In the genomic region with DNA sequence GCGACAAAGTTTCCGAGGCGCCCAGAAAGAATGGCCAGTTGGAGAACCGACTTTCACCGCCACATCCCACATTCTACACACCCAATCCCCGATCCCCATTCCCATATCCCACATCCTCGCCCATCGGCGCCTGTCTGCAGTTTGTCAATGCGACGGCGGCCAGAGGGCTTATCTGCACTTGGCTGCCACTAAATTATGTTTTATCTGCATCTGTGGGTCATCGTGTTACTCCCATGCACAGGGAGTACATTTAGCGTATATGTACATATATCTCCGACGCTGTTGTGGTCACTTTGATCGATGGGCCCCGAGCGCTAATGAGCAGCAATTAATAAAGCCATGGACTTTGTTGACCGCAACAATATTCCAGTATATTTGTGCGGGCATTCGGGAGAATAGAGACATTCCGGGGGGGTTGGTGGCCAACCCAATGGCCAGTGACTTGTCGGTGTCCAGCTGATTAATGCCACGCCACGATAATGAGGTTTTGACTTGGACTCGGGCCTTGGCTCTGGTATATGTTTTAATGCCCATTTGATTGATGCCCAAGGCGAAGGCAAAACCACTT, we compare ENCODE assay signal across 1 fruit fly cellular context.
TF ChIP-seq lines count a peak whose summit lies in the region.

No protein-coding gene starts in this region.

TF ChIP-seq in whole organism, embryonic, 481 proteins besides CTCF, POLR2A, EP300 and RAD21 (continued from another document):
- TF ChIP-seq CG10543 (GFP tag; optimal IDR thresholded peaks at IDR 0.05; lab: Kevin White, UChicago) = no peak
- no peak for TF ChIP-seq Dfd (GFP tag; optimal IDR thresholded peaks at IDR 0.05; lab: Kevin White, UChicago)
- no peak for TF ChIP-seq Sry-β (GFP tag; optimal IDR thresholded peaks at IDR 0.05; lab: Kevin White, UChicago)
- TF ChIP-seq Oaz (GFP tag; IDR thresholded peaks at IDR 0.05; lab: Robert Waterston, UW) = no peak
- no peak for TF ChIP-seq ato (GFP tag; IDR thresholded peaks at IDR 0.05; lab: Robert Waterston, UW; ENCODE audit: partially characterized antibody)
- no peak for TF ChIP-seq stc (GFP tag; IDR thresholded peaks at IDR 0.05; lab: Robert Waterston, UW)
- no peak for TF ChIP-seq esg (GFP tag; conservative IDR thresholded peaks at IDR 0.05; lab: Robert Waterston, UW)
- no peak for TF ChIP-seq odd (GFP tag; optimal IDR thresholded peaks at IDR 0.05; lab: Kevin White, UChicago)
- no peak for TF ChIP-seq CG12155 (GFP tag; optimal IDR thresholded peaks at IDR 0.05; lab: Kevin White, UChicago)
- TF ChIP-seq CG31388 (GFP tag; optimal IDR thresholded peaks at IDR 0.05; lab: Kevin White, UChicago) = no peak
- TF ChIP-seq grn (GFP tag; optimal IDR thresholded peaks at IDR 0.05; lab: Kevin White, UChicago) = peak; percentile 95
- TF ChIP-seq row (GFP tag; IDR thresholded peaks at IDR 0.05; lab: Robert Waterston, UW) = no peak
- no peak for TF ChIP-seq CG2875 (GFP tag; optimal IDR thresholded peaks at IDR 0.05; lab: Kevin White, UChicago)
- TF ChIP-seq eve (GFP tag; optimal IDR thresholded peaks at IDR 0.05; lab: Kevin White, UChicago) = no peak
- TF ChIP-seq CG13624 (GFP tag; optimal IDR thresholded peaks at IDR 0.05; lab: Kevin White, UChicago) = no peak
- TF ChIP-seq sug (tag; optimal IDR thresholded peaks at IDR 0.05; lab: Kevin White, UChicago) = no peak
- no peak for TF ChIP-seq Bdp1 (GFP tag; optimal IDR thresholded peaks at IDR 0.05; lab: Kevin White, UChicago)
- TF ChIP-seq dati (GFP tag; IDR thresholded peaks at IDR 0.05; lab: Robert Waterston, UW) = no peak
- no peak for TF ChIP-seq Opbp (GFP tag; IDR thresholded peaks at IDR 0.05; lab: Robert Waterston, UW; ENCODE audit: partially characterized antibody)
- peak; percentile 37 for TF ChIP-seq sens (GFP tag; lab: Kevin White, UChicago)
- TF ChIP-seq CG6683 (GFP tag; optimal IDR thresholded peaks at IDR 0.05; lab: Kevin White, UChicago) = no peak
- no peak for TF ChIP-seq CG14014 (GFP tag; IDR thresholded peaks at IDR 0.05; lab: Robert Waterston, UW)
- no peak for TF ChIP-seq CG15011 (GFP tag; optimal IDR thresholded peaks at IDR 0.05; lab: Kevin White, UChicago)
- no peak for TF ChIP-seq CG7963 (GFP tag; IDR thresholded peaks at IDR 0.05; lab: Robert Waterston, UW; ENCODE audit: partially characterized antibody)
- TF ChIP-seq Hmr (GFP tag; optimal IDR thresholded peaks at IDR 0.05; lab: Kevin White, UChicago) = no peak
- TF ChIP-seq pan (optimal IDR thresholded peaks at IDR 0.05; lab: Kevin White, UChicago) = no peak
- TF ChIP-seq pan (GFP tag; optimal IDR thresholded peaks at IDR 0.05 in 1 of 2, IDR thresholded peaks at IDR 0.05 in 1 of 2) = no peak
- TF ChIP-seq ttk (GFP tag; IDR thresholded peaks at IDR 0.05; lab: Robert Waterston, UW) = no peak
- TF ChIP-seq Nf-YC (tag; optimal IDR thresholded peaks at IDR 0.05; lab: Kevin White, UChicago) = no peak
- TF ChIP-seq tgo (GFP tag; IDR thresholded peaks at IDR 0.05; lab: Robert Waterston, UW) = no peak
- TF ChIP-seq Hmx (GFP tag; optimal IDR thresholded peaks at IDR 0.05; lab: Kevin White, UChicago) = no peak
- no peak for TF ChIP-seq zfh1 (GFP tag; IDR thresholded peaks at IDR 0.05; lab: Robert Waterston, UW)
- no peak for TF ChIP-seq emc (GFP tag; optimal IDR thresholded peaks at IDR 0.05; lab: Kevin White, UChicago)
- TF ChIP-seq Hr78 (GFP tag; optimal IDR thresholded peaks at IDR 0.05; lab: Kevin White, UChicago) = peak in 1 of 2 experiments; percentile 57
- TF ChIP-seq Ets65A (GFP tag; lab: Kevin White, UChicago) = peak; percentile 47
- no peak for TF ChIP-seq CG32532 (GFP tag; IDR thresholded peaks at IDR 0.05; lab: Robert Waterston, UW)
- no peak for TF ChIP-seq CG10274 (GFP tag; optimal IDR thresholded peaks at IDR 0.05; lab: Kevin White, UChicago)
- TF ChIP-seq CG18764 (GFP tag; optimal IDR thresholded peaks at IDR 0.05; lab: Kevin White, UChicago) = no peak
- peak; percentile 83 for TF ChIP-seq gcm (GFP tag; optimal IDR thresholded peaks at IDR 0.05; lab: Kevin White, UChicago)
- TF ChIP-seq CG30403 (GFP tag; optimal IDR thresholded peaks at IDR 0.05; lab: Kevin White, UChicago) = no peak
- no peak for TF ChIP-seq CG4424 (GFP tag; optimal IDR thresholded peaks at IDR 0.05; lab: Kevin White, UChicago)
- TF ChIP-seq zen2 (GFP tag; IDR thresholded peaks at IDR 0.05; lab: Robert Waterston, UW; ENCODE audit: partially characterized antibody) = no peak
- TF ChIP-seq dmrt11E (tag; optimal IDR thresholded peaks at IDR 0.05; lab: Kevin White, UChicago) = no peak
- TF ChIP-seq Dip3 (GFP tag; optimal IDR thresholded peaks at IDR 0.05; lab: Kevin White, UChicago) = no peak
- TF ChIP-seq CG1024 (GFP tag; IDR thresholded peaks at IDR 0.05; lab: Robert Waterston, UW) = 0 out of 2 replicates have a peak, but pooled peaks have one; percentile 8
- TF ChIP-seq CG11085 (GFP tag; IDR thresholded peaks at IDR 0.05; lab: Robert Waterston, UW) = no peak
- no peak for TF ChIP-seq repo (GFP tag; optimal IDR thresholded peaks at IDR 0.05; lab: Kevin White, UChicago)
- TF ChIP-seq peb (GFP tag; IDR thresholded peaks at IDR 0.05; lab: Robert Waterston, UW) = no peak
- no peak for TF ChIP-seq CG18619 (GFP tag; optimal IDR thresholded peaks at IDR 0.05; lab: Kevin White, UChicago)
- no peak for TF ChIP-seq CG6765 (GFP tag; optimal IDR thresholded peaks at IDR 0.05; lab: Kevin White, UChicago)
- TF ChIP-seq Sox100B (GFP tag; optimal IDR thresholded peaks at IDR 0.05; lab: Kevin White, UChicago) = no peak
- no peak for TF ChIP-seq CG1233 (GFP tag; optimal IDR thresholded peaks at IDR 0.05; lab: Kevin White, UChicago)
- 0 out of 2 replicates have a peak, but pooled peaks have one; percentile 5 for TF ChIP-seq E2f2 (GFP tag; IDR thresholded peaks at IDR 0.05; lab: Robert Waterston, UW)
- TF ChIP-seq inv (GFP tag; IDR thresholded peaks at IDR 0.05; lab: Robert Waterston, UW; ENCODE audit: partially characterized antibody) = no peak
- no peak for TF ChIP-seq slbo (GFP tag; IDR thresholded peaks at IDR 0.05; lab: Robert Waterston, UW)
- TF ChIP-seq dysf (GFP tag; IDR thresholded peaks at IDR 0.05; lab: Robert Waterston, UW) = no peak
- no peak for TF ChIP-seq Optix (GFP tag; IDR thresholded peaks at IDR 0.05; lab: Robert Waterston, UW)
- no peak for TF ChIP-seq CG15601 (tag; optimal IDR thresholded peaks at IDR 0.05; lab: Kevin White, UChicago)
- TF ChIP-seq pita (GFP tag; optimal IDR thresholded peaks at IDR 0.05; lab: Kevin White, UChicago) = no peak
- TF ChIP-seq fd3F (GFP tag; optimal IDR thresholded peaks at IDR 0.05; lab: Kevin White, UChicago) = no peak
- TF ChIP-seq sd (tag; optimal IDR thresholded peaks at IDR 0.05; lab: Kevin White, UChicago) = peak; percentile 18
- TF ChIP-seq fu2 (GFP tag; optimal IDR thresholded peaks at IDR 0.05; lab: Kevin White, UChicago) = no peak
- no peak for TF ChIP-seq Bteb2 (GFP tag; optimal IDR thresholded peaks at IDR 0.05; lab: Kevin White, UChicago)
- TF ChIP-seq cad (GFP tag; optimal IDR thresholded peaks at IDR 0.05; lab: Kevin White, UChicago) = no peak
- TF ChIP-seq CG17361 (GFP tag; IDR thresholded peaks at IDR 0.05; lab: Robert Waterston, UW) = no peak
- no peak for TF ChIP-seq NFAT (GFP tag; IDR thresholded peaks at IDR 0.05; lab: Robert Waterston, UW)
- no peak for TF ChIP-seq CG5245 (GFP tag; optimal IDR thresholded peaks at IDR 0.05; lab: Kevin White, UChicago)
- no peak for TF ChIP-seq disco-r (GFP tag; optimal IDR thresholded peaks at IDR 0.05; lab: Kevin White, UChicago)
- peak; percentile 49 for TF ChIP-seq run (tag; optimal IDR thresholded peaks at IDR 0.05; lab: Kevin White, UChicago)
- no peak for TF ChIP-seq CG8359 (GFP tag; optimal IDR thresholded peaks at IDR 0.05; lab: Kevin White, UChicago; ENCODE audit: borderline replicate concordance)
- TF ChIP-seq usp (GFP tag; optimal IDR thresholded peaks at IDR 0.05; lab: Kevin White, UChicago) = no peak
- no peak for TF ChIP-seq nmo (GFP tag; optimal IDR thresholded peaks at IDR 0.05; lab: Kevin White, UChicago)
- TF ChIP-seq al (GFP tag; IDR thresholded peaks at IDR 0.05; lab: Robert Waterston, UW) = no peak
- no peak for TF ChIP-seq pros (GFP tag; optimal IDR thresholded peaks at IDR 0.05; lab: Kevin White, UChicago)
- TF ChIP-seq cwo (GFP tag; optimal IDR thresholded peaks at IDR 0.05; lab: Kevin White, UChicago) = no peak
- TF ChIP-seq CG5953 (GFP tag; IDR thresholded peaks at IDR 0.05; lab: Robert Waterston, UW) = no peak
- no peak for TF ChIP-seq CG6813 (GFP tag; optimal IDR thresholded peaks at IDR 0.05; lab: Kevin White, UChicago)
- TF ChIP-seq D19B (GFP tag; optimal IDR thresholded peaks at IDR 0.05; lab: Kevin White, UChicago) = no peak
- no peak for TF ChIP-seq slou (GFP tag; optimal IDR thresholded peaks at IDR 0.05; lab: Kevin White, UChicago)
- TF ChIP-seq crp (GFP tag; optimal IDR thresholded peaks at IDR 0.05; lab: Kevin White, UChicago) = no peak
- TF ChIP-seq kni (GFP tag; optimal IDR thresholded peaks at IDR 0.05; lab: Kevin White, UChicago) = peak; percentile 27
- no peak for TF ChIP-seq H15 (GFP tag; IDR thresholded peaks at IDR 0.05; lab: Robert Waterston, UW)
- peak; percentile 20 for TF ChIP-seq CG12769 (tag; optimal IDR thresholded peaks at IDR 0.05; lab: Kevin White, UChicago)
- no peak for TF ChIP-seq CG4360 (GFP tag; IDR thresholded peaks at IDR 0.05; lab: Robert Waterston, UW)
- no peak for TF ChIP-seq CG16813 (GFP tag; IDR thresholded peaks at IDR 0.05; lab: Robert Waterston, UW; ENCODE audit: partially characterized antibody)
- no peak for TF ChIP-seq CG11695 (GFP tag; IDR thresholded peaks at IDR 0.05; lab: Robert Waterston, UW)
- TF ChIP-seq CG9817 (tag; optimal IDR thresholded peaks at IDR 0.05; lab: Kevin White, UChicago) = no peak
- TF ChIP-seq CG1602 (GFP tag; optimal IDR thresholded peaks at IDR 0.05; lab: Kevin White, UChicago) = no peak
- TF ChIP-seq Awh (GFP tag; IDR thresholded peaks at IDR 0.05; lab: Robert Waterston, UW) = no peak; the same call in 1 of the 2 replicates
- no peak for TF ChIP-seq CG4730 (GFP tag; IDR thresholded peaks at IDR 0.05; lab: Robert Waterston, UW)
- no peak for TF ChIP-seq Drgx (GFP tag; IDR thresholded peaks at IDR 0.05; lab: Robert Waterston, UW)
- TF ChIP-seq dan (GFP tag; IDR thresholded peaks at IDR 0.05; lab: Robert Waterston, UW) = no peak
- no peak for TF ChIP-seq stwl (tag; optimal IDR thresholded peaks at IDR 0.05; lab: Kevin White, UChicago)
- no peak for TF ChIP-seq MBD-R2 (GFP tag; IDR thresholded peaks at IDR 0.05; lab: Robert Waterston, UW)
- TF ChIP-seq Doc3 (GFP tag; IDR thresholded peaks at IDR 0.05; lab: Robert Waterston, UW; ENCODE audit: partially characterized antibody) = no peak
- TF ChIP-seq Stat92E (GFP tag; optimal IDR thresholded peaks at IDR 0.05; lab: Kevin White, UChicago) = no peak
- no peak for TF ChIP-seq luna (GFP tag; optimal IDR thresholded peaks at IDR 0.05; lab: Kevin White, UChicago)
- TF ChIP-seq TFAM (GFP tag; optimal IDR thresholded peaks at IDR 0.05; lab: Kevin White, UChicago) = no peak
- TF ChIP-seq oc (tag; optimal IDR thresholded peaks at IDR 0.05; lab: Kevin White, UChicago) = no peak
- TF ChIP-seq CG3065 (GFP tag; optimal IDR thresholded peaks at IDR 0.05; lab: Kevin White, UChicago) = no peak
- TF ChIP-seq CG10462 (GFP tag; optimal IDR thresholded peaks at IDR 0.05; lab: Kevin White, UChicago) = no peak
- TF ChIP-seq Elba2 (GFP tag; optimal IDR thresholded peaks at IDR 0.05; lab: Kevin White, UChicago) = no peak
- no peak for TF ChIP-seq Meics (GFP tag; optimal IDR thresholded peaks at IDR 0.05; lab: Kevin White, UChicago)
- TF ChIP-seq Taf1 (GFP tag; IDR thresholded peaks at IDR 0.05; lab: Robert Waterston, UW) = no peak
- no peak for TF ChIP-seq CG15269 (tag; optimal IDR thresholded peaks at IDR 0.05; lab: Kevin White, UChicago)
- peak; percentile 46; the same call in 1 of the 2 replicates for TF ChIP-seq crol (GFP tag; IDR thresholded peaks at IDR 0.05; lab: Robert Waterston, UW)
- TF ChIP-seq CG1529 (GFP tag; optimal IDR thresholded peaks at IDR 0.05; lab: Kevin White, UChicago) = no peak
- peak; percentile 12 for TF ChIP-seq Med (GFP tag; lab: Kevin White, UChicago)
- no peak for TF ChIP-seq caup (GFP tag; optimal IDR thresholded peaks at IDR 0.05; lab: Kevin White, UChicago; ENCODE audit: severe bottlenecking)
- no peak for TF ChIP-seq hbn (GFP tag; IDR thresholded peaks at IDR 0.05; lab: Robert Waterston, UW; ENCODE audit: partially characterized antibody)
- TF ChIP-seq trh (GFP tag; optimal IDR thresholded peaks at IDR 0.05; lab: Kevin White, UChicago) = no peak
- no peak for TF ChIP-seq sr (GFP tag; IDR thresholded peaks at IDR 0.05; lab: Robert Waterston, UW)
- TF ChIP-seq CG17612 (GFP tag; IDR thresholded peaks at IDR 0.05; lab: Robert Waterston, UW) = no peak
- TF ChIP-seq unpg (GFP tag; optimal IDR thresholded peaks at IDR 0.05; lab: Kevin White, UChicago) = no peak
- no peak for TF ChIP-seq MESR4 (GFP tag; optimal IDR thresholded peaks at IDR 0.05; lab: Kevin White, UChicago)
- no peak for TF ChIP-seq Atf-2 (GFP tag; optimal IDR thresholded peaks at IDR 0.05; lab: Kevin White, UChicago)
- no peak for TF ChIP-seq Dip2 (GFP tag; IDR thresholded peaks at IDR 0.05; lab: Robert Waterston, UW)
- no peak for TF ChIP-seq Hr39 (optimal IDR thresholded peaks at IDR 0.05; lab: Kevin White, UChicago)
- no peak for TF ChIP-seq Kr (GFP tag; optimal IDR thresholded peaks at IDR 0.05; lab: Kevin White, UChicago)
- no peak for TF ChIP-seq ssp (GFP tag; IDR thresholded peaks at IDR 0.05; lab: Robert Waterston, UW)
